Fruit fly (Drosophila melanogaster) whole organism, embryonic: ENCODE measurements around the gene CG11030.

ENCODE experiments used
- Bgb ChIP-seq: fragments of 200-800 bp; sonication (Bioruptor generic); IDR thresholded peaks from 2 replicates; pipeline ENCODE4 v1.3.6; 2022; ENCODE audit warnings: missing biosample characterization, missing genetic modification characterization; ENCODE audit not compliant: partially characterized antibody
- CG10565 ChIP-seq: fragments of 200-800 bp; sonication (Bioruptor generic); optimal IDR thresholded peaks from 3 replicates; lab custom pipeline; 2016; ENCODE audit warnings: missing biosample characterization, mild to moderate bottlenecking, missing genetic modification characterization
- CG10654 ChIP-seq: fragments of 200-800 bp; sonication (Bioruptor generic); optimal IDR thresholded peaks from 2 replicates; lab custom pipeline; 2016; ENCODE audit warnings: missing biosample characterization, missing genetic modification characterization
- CG11504 ChIP-seq: fragments of 200-800 bp; sonication (Bioruptor generic); optimal IDR thresholded peaks from 3 replicates; lab custom pipeline; 2019; ENCODE audit warnings: missing biosample characterization, mild to moderate bottlenecking, missing genetic modification characterization, moderate library complexity
- CG14441 ChIP-seq: fragments of 200-800 bp; sonication (Bioruptor generic); IDR thresholded peaks from 2 replicates; pipeline ENCODE4 v1.3.6; 2022; ENCODE audit warnings: missing biosample characterization, missing genetic modification characterization
- CG14860 ChIP-seq: fragments of 200-800 bp; sonication (Bioruptor generic); IDR thresholded peaks from 3 replicates; pipeline ENCODE4 v1.3.6; 2022; ENCODE audit warnings: missing biosample characterization, missing genetic modification characterization; ENCODE audit not compliant: partially characterized antibody
- CG17186 ChIP-seq: fragments of 200-800 bp; sonication (Bioruptor generic); optimal IDR thresholded peaks from 3 replicates; lab custom pipeline; 2017; ENCODE audit warnings: missing biosample characterization, missing genetic modification reagents, missing genetic modification characterization
- CG18011 ChIP-seq: fragments of 200-800 bp; sonication (Bioruptor generic); optimal IDR thresholded peaks from 2 replicates; lab custom pipeline; 2017; ENCODE audit warnings: missing biosample characterization, missing genetic modification characterization, mild to moderate bottlenecking, moderate library complexity, missing genotype
- CG18262 ChIP-seq: fragments of 200-800 bp; optimal IDR thresholded peaks from 3 replicates; lab custom pipeline; 2019; ENCODE audit warnings: missing biosample characterization, mild to moderate bottlenecking, missing genetic modification characterization, moderate library complexity
- CG2116 ChIP-seq: fragments of 200-800 bp; sonication (Bioruptor generic); optimal IDR thresholded peaks from 3 replicates; lab custom pipeline; 2018; ENCODE audit warnings: missing biosample characterization, mild to moderate bottlenecking, missing genetic modification characterization
- CG31388 ChIP-seq: fragments of 200-800 bp; sonication (Bioruptor generic); optimal IDR thresholded peaks from 2 replicates; lab custom pipeline; 2016; ENCODE audit warnings: missing biosample characterization, missing genetic modification characterization
- CG3163 ChIP-seq: fragments of 200-800 bp; sonication (Bioruptor generic); optimal IDR thresholded peaks from 3 replicates; lab custom pipeline; 2016; ENCODE audit warnings: missing biosample characterization, missing genetic modification characterization
- CG4360 ChIP-seq: fragments of 200-800 bp; sonication (Bioruptor generic); IDR thresholded peaks from 2 replicates; pipeline ENCODE4 v1.3.6; 2022; ENCODE audit warnings: missing biosample characterization, missing genetic modification characterization
- CG4854 ChIP-seq: fragments of 200-800 bp; sonication (Bioruptor generic); optimal IDR thresholded peaks from 2 replicates; lab custom pipeline; 2016; ENCODE audit warnings: missing biosample characterization, missing genetic modification characterization, inconsistent platforms
- CG6683 ChIP-seq: fragments of 200-800 bp; sonication (Bioruptor generic); optimal IDR thresholded peaks from 2 replicates; lab custom pipeline; 2017; ENCODE audit warnings: missing biosample characterization, mild to moderate bottlenecking, missing genetic modification characterization, missing genetic modification reagents
- CG7745 ChIP-seq: fragments of 200-800 bp; sonication (Bioruptor generic); optimal IDR thresholded peaks from 2 replicates; lab custom pipeline; 2018; ENCODE audit warnings: missing biosample characterization, mild to moderate bottlenecking, missing genetic modification characterization, moderate library complexity
- CG7987 ChIP-seq: fragments of 200-800 bp; sonication (Bioruptor generic); optimal IDR thresholded peaks from 2 replicates; lab custom pipeline; 2018; ENCODE audit warnings: missing biosample characterization, mild to moderate bottlenecking, missing genetic modification characterization, moderate library complexity
- Dip2 ChIP-seq: fragments of 200-800 bp; sonication (Bioruptor generic); IDR thresholded peaks from 2 replicates; pipeline ENCODE4 v1.3.6; 2022; ENCODE audit warnings: missing biosample characterization, missing genetic modification characterization
- Dip3 ChIP-seq: fragments of 200-800 bp; sonication (Bioruptor generic); optimal IDR thresholded peaks from 3 replicates; lab custom pipeline; 2016; ENCODE audit warnings: missing biosample characterization, missing genetic modification characterization
- Dp ChIP-seq: fragments of 200-800 bp; sonication (Bioruptor generic); optimal IDR thresholded peaks from 2 replicates; lab custom pipeline; 2018; ENCODE audit warnings: missing biosample characterization, mild to moderate bottlenecking, missing genetic modification characterization, moderate library complexity
- Dref ChIP-seq: fragments of 200-800 bp; sonication (Bioruptor generic); IDR thresholded peaks from 2 replicates; pipeline ENCODE4 v1.3.6; 2022; ENCODE audit warnings: missing biosample characterization, missing genetic modification characterization
- GATAe ChIP-seq: fragments of 200-800 bp; sonication (Bioruptor generic); conservative IDR thresholded peaks from 2 replicates; pipeline ENCODE4 v1.3.6; 2022; ENCODE audit warnings: missing biosample characterization, missing genetic modification characterization
- HLH3B ChIP-seq: fragments of 200-800 bp; sonication (Bioruptor generic); IDR thresholded peaks from 2 replicates; pipeline ENCODE4 v1.3.6; 2022; ENCODE audit warnings: missing biosample characterization, missing genetic modification characterization
- Hr39 ChIP-seq: fragments of >200 bp; optimal IDR thresholded peaks from 2 replicates; lab custom pipeline; 2017
- Kr ChIP-seq: fragments of 200-800 bp; sonication (Bioruptor generic); optimal IDR thresholded peaks from 2 replicates; lab custom pipeline; 2017; ENCODE audit warnings: missing biosample characterization, mild to moderate bottlenecking, missing genetic modification characterization
- Mrtf ChIP-seq: fragments of 200-800 bp; sonication (Bioruptor generic); IDR thresholded peaks from 3 replicates; pipeline ENCODE4 v1.3.6; 2022; ENCODE audit warnings: missing biosample characterization, missing genetic modification characterization
- Nf-YA ChIP-seq: fragments of 200-800 bp; sonication (Bioruptor generic); IDR thresholded peaks from 2 replicates; pipeline ENCODE4 v1.3.6; 2022; ENCODE audit warnings: missing biosample characterization, missing genetic modification characterization
- Nf-YB ChIP-seq: fragments of 200-800 bp; sonication (Bioruptor generic); optimal IDR thresholded peaks from 3 replicates; lab custom pipeline; 2019; ENCODE audit warnings: missing biosample characterization, mild to moderate bottlenecking, missing genetic modification characterization, moderate library complexity
- Nf-YC ChIP-seq: fragments of 200-800 bp; optimal IDR thresholded peaks from 3 replicates; lab custom pipeline; 2019; ENCODE audit warnings: missing biosample characterization, mild to moderate bottlenecking, missing genetic modification characterization, moderate library complexity
- Poxn ChIP-seq: fragments of 200-800 bp; sonication (Bioruptor generic); IDR thresholded peaks from 2 replicates; pipeline ENCODE4 v1.3.6; 2022; ENCODE audit warnings: missing biosample characterization, missing genetic modification characterization
- Spps ChIP-seq: fragments of 200-800 bp; sonication (Bioruptor generic); optimal IDR thresholded peaks from 2 replicates; lab custom pipeline; 2018; ENCODE audit warnings: missing biosample characterization, mild to moderate bottlenecking, missing genetic modification characterization
- Taf1 ChIP-seq: fragments of 200-800 bp; sonication (Bioruptor generic); IDR thresholded peaks from 2 replicates; pipeline ENCODE4 v1.3.6; 2022; ENCODE audit warnings: missing biosample characterization, missing genetic modification characterization
- YL-1 ChIP-seq: fragments of 200-800 bp; sonication (Bioruptor generic); optimal IDR thresholded peaks from 3 replicates; lab custom pipeline; 2017; ENCODE audit warnings: missing biosample characterization, mild to moderate bottlenecking, missing genetic modification characterization
- ab ChIP-seq: fragments of 200-800 bp; sonication (Bioruptor generic); optimal IDR thresholded peaks from 2 replicates; lab custom pipeline; 2016; ENCODE audit warnings: missing biosample characterization, missing genetic modification characterization
- caup ChIP-seq: fragments of 200-800 bp; sonication (Bioruptor generic); optimal IDR thresholded peaks from 3 replicates; lab custom pipeline; 2017; ENCODE audit warnings: missing biosample characterization, mild to moderate bottlenecking, missing genetic modification characterization, moderate library complexity; ENCODE audit not compliant: severe bottlenecking
- dan ChIP-seq: fragments of 200-800 bp; sonication (Bioruptor generic); IDR thresholded peaks from 2 replicates; pipeline ENCODE4 v1.3.6; 2022; ENCODE audit warnings: missing biosample characterization, missing genetic modification characterization
- en ChIP-seq: fragments of 200-800 bp; sonication (Bioruptor generic); optimal IDR thresholded peaks from 2 replicates; lab custom pipeline; 2016; ENCODE audit warnings: missing biosample characterization, missing genetic modification characterization
- exex ChIP-seq: fragments of 200-800 bp; sonication (Bioruptor generic); optimal IDR thresholded peaks from 4 replicates; lab custom pipeline; 2018; ENCODE audit warnings: missing biosample characterization, mild to moderate bottlenecking, missing genetic modification characterization, moderate library complexity
- gcm ChIP-seq: fragments of 200-800 bp; sonication (Bioruptor generic); optimal IDR thresholded peaks from 2 replicates; lab custom pipeline; 2019; ENCODE audit warnings: missing biosample characterization, mild to moderate bottlenecking, missing genetic modification characterization, moderate library complexity
- h ChIP-seq: fragments of >200 bp; optimal IDR thresholded peaks from 2 replicates; lab custom pipeline; 2017
- klu ChIP-seq: fragments of 200-800 bp; sonication (Bioruptor generic); IDR thresholded peaks from 2 replicates; pipeline ENCODE4 v1.3.6; 2022; ENCODE audit warnings: missing biosample characterization, missing genetic modification characterization
- mam ChIP-seq: fragments of 200-800 bp; sonication (Bioruptor generic); optimal IDR thresholded peaks from 3 replicates; lab custom pipeline; 2016; ENCODE audit warnings: missing biosample characterization, missing genetic modification characterization
- nerfin-2 ChIP-seq: fragments of 200-800 bp; sonication (Bioruptor generic); IDR thresholded peaks from 2 replicates; pipeline ENCODE4 v1.3.6; 2022; ENCODE audit warnings: missing biosample characterization, missing genetic modification characterization; ENCODE audit not compliant: partially characterized antibody
- otp ChIP-seq: fragments of 200-800 bp; sonication (Bioruptor generic); IDR thresholded peaks from 3 replicates; pipeline ENCODE4, ENCODE4 v1.3.6; 2022; ENCODE audit warnings: missing biosample characterization, missing genetic modification characterization
- pb ChIP-seq: fragments of 200-800 bp; sonication (Bioruptor generic); optimal IDR thresholded peaks from 3 replicates; lab custom pipeline; 2016; ENCODE audit warnings: missing biosample characterization, missing genetic modification characterization
- row ChIP-seq: fragments of 200-800 bp; sonication (Bioruptor generic); IDR thresholded peaks from 3 replicates; pipeline ENCODE4 v1.3.6; 2022; ENCODE audit warnings: missing biosample characterization, missing genetic modification characterization
- sd ChIP-seq: fragments of 200-800 bp; sonication (Bioruptor generic); optimal IDR thresholded peaks from 3 replicates; lab custom pipeline; 2018; ENCODE audit warnings: missing biosample characterization, mild to moderate bottlenecking, missing genetic modification characterization, moderate library complexity
- sisA ChIP-seq: fragments of 200-800 bp; sonication (Bioruptor generic); IDR thresholded peaks from 2 replicates; pipeline ENCODE4 v1.3.6; 2022; ENCODE audit warnings: missing biosample characterization, missing genetic modification characterization
- tx ChIP-seq: fragments of 200-800 bp; sonication (Bioruptor generic); optimal IDR thresholded peaks from 2 replicates; lab custom pipeline; 2016; ENCODE audit warnings: missing biosample characterization, missing genetic modification characterization
- usp ChIP-seq: fragments of >200 bp; optimal IDR thresholded peaks from 2 replicates; lab custom pipeline; 2017; ENCODE audit warnings: missing biosample characterization, missing genetic modification characterization
- zen ChIP-seq: fragments of 200-800 bp; sonication (Bioruptor generic); optimal IDR thresholded peaks from 3 replicates; lab custom pipeline; 2018; ENCODE audit warnings: missing biosample characterization, mild to moderate bottlenecking, missing genetic modification characterization, moderate library complexity

Gene CG11030

dm6 chr2L:5800388-5800748 lies 75.9 kb downstream of the CG11030 start (continued):
- no peak for TF ChIP-seq CG4854 (GFP tag; lab: Kevin White, UChicago)
- TF ChIP-seq, all 482 proteins: peak for 17

dm6 chr2L:5801926-5802325 lies 77.5 kb downstream of the CG11030 start, which contains the start of the genes CG14005 and CG7239:
Gene CG14005, minus strand, starts transcription at chr2L:5801975.
Gene CG7239, plus strand, starts transcription at chr2L:5802220.
- no peak for TF ChIP-seq CG6683 (GFP tag; lab: Kevin White, UChicago)
- peak; percentile 48 for TF ChIP-seq CG2116 (GFP tag; lab: Kevin White, UChicago)
- TF ChIP-seq ab (GFP tag; lab: Kevin White, UChicago), result no peak
- TF ChIP-seq Dref (GFP tag; lab: Robert Waterston, UW), result no peak
- no peak for TF ChIP-seq klu
- TF ChIP-seq row (GFP tag; lab: Robert Waterston, UW), result peak; percentile 61
- TF ChIP-seq CG7987 (GFP tag; lab: Kevin White, UChicago), result no peak
- TF ChIP-seq Poxn (GFP tag; lab: Robert Waterston, UW), result no peak
- TF ChIP-seq usp (GFP tag; lab: Kevin White, UChicago), result no peak
- no peak for TF ChIP-seq Nf-YB (GFP tag; lab: Kevin White, UChicago)
- no peak for TF ChIP-seq CG14441 (GFP tag; lab: Robert Waterston, UW)
- no peak for TF ChIP-seq h
- no peak for TF ChIP-seq Dip3 (GFP tag; lab: Kevin White, UChicago)
- no peak for TF ChIP-seq exex
- TF ChIP-seq CG18011, result no peak
- no peak for TF ChIP-seq sd (tag; lab: Kevin White, UChicago)
- TF ChIP-seq Spps, result no peak
- no peak for TF ChIP-seq Dip2 (GFP tag; lab: Robert Waterston, UW)
- no peak for TF ChIP-seq mam (GFP tag; lab: Kevin White, UChicago)
- no peak for TF ChIP-seq CG31388
- TF ChIP-seq Bgb (GFP tag; lab: Robert Waterston, UW), result no peak
- TF ChIP-seq CG4360, result no peak
- no peak for TF ChIP-seq tx (GFP tag; lab: Kevin White, UChicago)
- no peak for TF ChIP-seq pb (GFP tag; lab: Kevin White, UChicago)
- no peak for TF ChIP-seq dan (GFP tag; lab: Robert Waterston, UW)
- TF ChIP-seq CG10565, result no peak
- TF ChIP-seq caup, result no peak
- TF ChIP-seq CG11504 (tag; lab: Kevin White, UChicago), result peak; percentile 34
- TF ChIP-seq CG10654 (GFP tag; lab: Kevin White, UChicago), result no peak
- no peak for TF ChIP-seq gcm (GFP tag; lab: Kevin White, UChicago)
- no peak for TF ChIP-seq sisA
- no peak for TF ChIP-seq otp (GFP tag; lab: Robert Waterston, UW)
- TF ChIP-seq zen (tag; lab: Kevin White, UChicago), result peak; percentile 5
- TF ChIP-seq CG14860, result no peak
- no peak for TF ChIP-seq GATAe (GFP tag; lab: Robert Waterston, UW)
- TF ChIP-seq nerfin-2 (GFP tag; lab: Robert Waterston, UW), result no peak
- TF ChIP-seq Kr (GFP tag; lab: Kevin White, UChicago), result no peak
- no peak for TF ChIP-seq CG3163 (GFP tag; lab: Kevin White, UChicago)
- TF ChIP-seq CG18262 (tag; lab: Kevin White, UChicago), result peak; percentile 10
- no peak for TF ChIP-seq Nf-YA (GFP tag; lab: Robert Waterston, UW)
- TF ChIP-seq HLH3B, result no peak
- TF ChIP-seq CG7745 (tag; lab: Kevin White, UChicago), result no peak
- TF ChIP-seq en (GFP tag; lab: Kevin White, UChicago), result no peak
- peak; percentile 23 for TF ChIP-seq Nf-YC (tag; lab: Kevin White, UChicago)
- peak; percentile 44 for TF ChIP-seq CG17186 (GFP tag; lab: Kevin White, UChicago)
- TF ChIP-seq Dp (GFP tag; lab: Kevin White, UChicago), result peak; percentile 59
- no peak for TF ChIP-seq Taf1
- TF ChIP-seq YL-1 (GFP tag; lab: Kevin White, UChicago), result peak; percentile 63
- TF ChIP-seq Hr39, result no peak
- no peak for TF ChIP-seq Mrtf
